Fruit fly (Drosophila melanogaster) Kc167 (cell line): ENCODE results near the gene CG43089.

Experiments used
- Myc ChIP-seq: fragments of >200 bp; optimal IDR thresholded peaks from 2 replicates; lab custom pipeline; 2017; ENCODE audit warnings: missing external identifiers
- Sin3A ChIP-seq: fragments of >200 bp; optimal IDR thresholded peaks from 2 replicates; lab custom pipeline; 2018; ENCODE audit warnings: missing external identifiers
- h ChIP-seq: fragments of >200 bp; optimal IDR thresholded peaks from 3 replicates; lab custom pipeline; 2018; ENCODE audit warnings: missing external identifiers
- insv ChIP-seq: fragments of >200 bp; optimal IDR thresholded peaks from 3 replicates; lab custom pipeline; 2018; ENCODE audit warnings: missing external identifiers
- psq ChIP-seq: fragments of >200 bp; optimal IDR thresholded peaks from 2 replicates; lab custom pipeline; 2017; ENCODE audit warnings: missing external identifiers
- ttk ChIP-seq: sonication (Bioruptor generic); optimal IDR thresholded peaks from 2 replicates; lab custom pipeline; 2017; ENCODE audit warnings: missing external identifiers

The CG43089 gene

DNA sequence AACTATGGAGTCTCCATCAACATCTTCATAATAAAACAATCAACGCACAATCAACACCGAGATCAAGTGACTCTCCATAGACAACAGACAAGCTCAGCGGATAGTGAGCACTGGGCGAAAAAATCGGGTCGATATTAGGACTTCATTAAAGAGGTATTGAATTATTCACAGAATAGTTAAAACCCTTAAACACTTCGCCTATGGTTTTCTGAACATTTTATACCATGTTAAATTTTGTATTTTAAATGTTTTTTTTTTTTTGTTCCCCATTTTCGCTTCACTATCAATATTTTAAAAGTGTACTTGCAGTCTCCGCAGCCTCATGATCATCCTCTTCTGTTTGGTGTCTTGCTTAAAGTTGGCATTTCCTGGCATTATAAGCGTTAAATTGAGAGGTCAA is 7.9 kb upstream of the CG43089 start:
- TF ChIP-seq insv (lab: Kevin White, UChicago) (no peak), psq (lab: Kevin White, UChicago) (no peak), Myc (lab: Kevin White, UChicago) (no peak)

DNA sequence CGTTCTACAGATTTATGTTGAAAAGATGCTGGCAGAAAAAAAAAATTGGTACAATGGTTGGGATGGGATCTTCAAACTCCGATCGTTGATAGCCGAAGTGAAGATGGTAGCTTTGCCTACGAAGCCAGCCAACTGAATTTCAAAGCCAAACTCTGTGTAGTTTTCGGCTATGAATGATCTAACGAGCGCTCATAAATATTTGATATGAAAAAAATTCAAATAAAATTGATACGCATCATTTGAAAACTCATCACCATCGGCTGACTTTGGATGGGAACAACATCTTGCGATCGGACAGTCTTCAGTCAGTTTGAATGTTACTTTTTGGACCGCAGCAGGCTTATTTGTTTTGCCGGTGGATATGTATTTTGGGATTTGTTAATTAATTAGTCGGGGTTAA is 7.0 kb upstream of the CG43089 start:
- TF ChIP-seq psq (lab: Kevin White, UChicago), result no peak
- no peak for TF ChIP-seq Sin3A
- TF ChIP-seq ttk, result no peak
- no peak for TF ChIP-seq Myc (lab: Kevin White, UChicago)

- TF ChIP-seq psq (lab: Kevin White, UChicago) (no peak), Myc (lab: Kevin White, UChicago) (no peak), ttk (no peak), insv (lab: Kevin White, UChicago) (no peak), Sin3A (no peak), h (lab: Kevin White, UChicago) (no peak)
These were observed 5.9 kb upstream of the CG43089 start for dm6 chr3L:3707929-3708328.

DNA sequence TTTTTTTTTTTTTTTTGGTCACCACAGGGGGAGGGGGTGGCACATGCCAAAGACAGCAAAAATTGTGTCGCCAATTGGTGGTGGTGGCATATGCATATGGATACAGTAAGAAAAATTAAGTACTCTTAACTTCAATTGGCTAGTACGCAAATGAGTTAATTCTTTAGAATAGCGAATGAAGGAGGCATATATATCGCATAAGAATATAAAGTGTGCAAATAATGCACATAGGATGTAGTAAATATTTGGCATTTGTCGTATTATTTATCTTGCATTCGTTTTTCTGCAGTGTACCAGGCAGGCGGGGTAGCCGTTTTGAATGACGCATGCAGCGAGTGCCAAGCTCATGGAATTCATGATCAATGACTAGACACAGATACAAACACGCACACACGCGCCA is 4.5 kb upstream of the CG43089 start:
- TF ChIP-seq insv (lab: Kevin White, UChicago) (no peak), ttk (no peak), Myc (lab: Kevin White, UChicago) (no peak), psq (lab: Kevin White, UChicago) (no peak), Sin3A (no peak), h (lab: Kevin White, UChicago) (no peak)

dm6 chr3L:3712914-3713313 is 913 bp upstream of the CG43089 start:
- TF ChIP-seq insv (lab: Kevin White, UChicago) (no peak), Sin3A (no peak), psq (lab: Kevin White, UChicago) (no peak), ttk (no peak), Myc (lab: Kevin White, UChicago) (no peak), h (lab: Kevin White, UChicago) (no peak)

DNA sequence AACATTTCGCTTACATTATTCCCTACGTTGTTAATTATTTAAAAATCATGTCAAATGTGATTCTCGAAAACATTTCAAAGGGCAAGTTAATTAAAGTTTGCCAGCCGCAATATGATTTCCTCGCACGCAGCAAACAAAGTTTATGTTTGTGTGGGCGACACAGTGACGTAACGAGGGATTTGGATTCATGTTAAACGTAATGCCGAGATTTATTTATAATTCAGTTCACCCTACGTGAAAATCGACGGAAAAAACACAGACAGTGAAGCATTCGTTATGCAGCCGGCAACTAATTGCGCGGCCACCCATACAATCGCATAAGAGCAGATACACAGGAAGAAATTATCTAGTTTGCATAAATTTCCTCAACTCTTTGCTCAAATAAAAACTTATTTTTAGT is 12.4 kb downstream of the CG43089 start:
- TF ChIP-seq ttk (no peak), insv (lab: Kevin White, UChicago) (no peak)

DNA sequence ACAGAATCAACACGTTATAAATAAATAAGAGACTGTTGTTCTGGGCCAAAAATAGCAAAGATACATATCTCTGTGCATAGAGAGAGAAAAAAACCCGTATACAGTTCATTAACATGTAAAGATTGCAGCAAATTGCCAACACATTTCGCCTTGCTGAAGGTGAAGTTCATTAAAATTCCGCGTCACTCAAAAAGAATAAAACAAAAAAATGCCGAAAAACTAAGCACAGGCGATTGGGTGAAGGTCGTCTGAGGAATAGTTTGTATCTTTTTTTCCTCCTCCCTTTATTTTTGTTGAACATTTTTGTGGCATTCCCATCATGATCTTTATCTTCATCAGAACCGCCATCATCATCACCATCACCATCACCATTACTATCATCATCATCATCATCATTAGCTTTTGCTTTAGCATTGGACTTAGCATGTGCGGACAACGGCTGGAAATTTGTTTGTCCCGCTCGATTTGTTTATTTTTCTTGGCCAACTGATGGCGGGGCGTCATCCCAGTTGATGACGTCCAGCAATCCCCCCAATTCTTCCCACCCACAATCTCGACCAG is 19.3 kb downstream of the CG43089 start:
- no peak for TF ChIP-seq h (lab: Kevin White, UChicago)
- TF ChIP-seq psq (lab: Kevin White, UChicago), result no peak
- no peak for TF ChIP-seq ttk

dm6 chr3L:3747276-3747675 is 33.4 kb downstream of the CG43089 start:
- no peak for TF ChIP-seq Sin3A

- TF ChIP-seq ttk (no peak), insv (lab: Kevin White, UChicago) (no peak), h (lab: Kevin White, UChicago) (no peak), Myc (lab: Kevin White, UChicago) (no peak), psq (lab: Kevin White, UChicago) (no peak), Sin3A (no peak)
These were observed 38.9 kb downstream of the CG43089 start for dm6 chr3L:3752739-3753138.

DNA sequence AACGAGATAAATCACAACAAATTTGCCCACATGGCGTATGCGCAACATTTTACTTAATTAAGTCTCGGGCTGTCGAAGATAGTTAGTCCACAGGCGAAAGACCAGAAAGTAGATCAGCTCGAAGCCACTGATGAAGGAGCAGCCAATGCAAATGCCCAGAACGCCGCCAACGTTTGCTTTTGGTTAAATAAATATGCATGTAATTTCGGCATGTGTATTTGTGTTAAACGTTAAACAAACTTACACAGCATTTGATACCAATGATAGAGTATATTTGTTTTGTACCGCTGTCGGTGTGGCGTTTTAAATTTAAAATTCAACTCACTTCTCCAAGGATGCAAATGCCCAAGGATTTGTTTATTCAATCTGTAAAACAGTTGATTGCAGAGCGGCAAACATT is 39.8 kb downstream of the CG43089 start:
- TF ChIP-seq ttk, result no peak
- TF ChIP-seq h (lab: Kevin White, UChicago), result no peak
- no peak for TF ChIP-seq Sin3A
- TF ChIP-seq psq (lab: Kevin White, UChicago), result no peak
- TF ChIP-seq Myc (lab: Kevin White, UChicago), result no peak
- TF ChIP-seq insv (lab: Kevin White, UChicago), result no peak

dm6 chr3L:3755101-3755500 is 41.3 kb downstream of the CG43089 start, which contains the start of gene ppk27:
TSS of gene ppk27 (minus strand) at chr3L:3755201.
- TF ChIP-seq Myc (lab: Kevin White, UChicago) (no peak), Sin3A (no peak), psq (lab: Kevin White, UChicago) (no peak), insv (lab: Kevin White, UChicago) (no peak), h (lab: Kevin White, UChicago) (no peak), ttk (no peak)

dm6 chr3L:3755713-3756112 is 41.9 kb downstream of the CG43089 start:
- TF ChIP-seq ttk (no peak), psq (lab: Kevin White, UChicago) (no peak), Sin3A (no peak), Myc (lab: Kevin White, UChicago) (no peak), h (lab: Kevin White, UChicago) (no peak), insv (lab: Kevin White, UChicago) (no peak)

dm6 chr3L:3758603-3759002 is 44.8 kb downstream of the CG43089 start:
- TF ChIP-seq insv (lab: Kevin White, UChicago) (no peak), Myc (lab: Kevin White, UChicago) (no peak), psq (lab: Kevin White, UChicago) (no peak), Sin3A (no peak), ttk (no peak), h (lab: Kevin White, UChicago) (no peak)
